Worm (Caenorhabditis elegans) whole organism, early embryonic: ENCODE results near the gene Y55D5A.1.

Experiments
- B0310.2 ChIP-seq: sonication (generic microtip); optimal IDR thresholded peaks from 2 replicates; lab custom pipeline; 2016; ENCODE audit warnings: mild to moderate bottlenecking, missing genetic modification characterization, missing compliant biosample characterization
- F13C5.2 ChIP-seq: sonication (generic microtip); optimal IDR thresholded peaks from 2 replicates; lab custom pipeline; 2017; ENCODE audit warnings: mild to moderate bottlenecking, missing genetic modification characterization, inconsistent platforms, missing compliant biosample characterization
- aly-1 ChIP-seq: sonication (generic microtip); optimal IDR thresholded peaks from 2 replicates; lab custom pipeline; 2016; ENCODE audit warnings: missing genetic modification characterization, missing compliant biosample characterization
- ama-1 ChIP-seq: fragments of 150-350 bp; optimal IDR thresholded peaks from 2 replicates; lab custom pipeline; 2014
- ceh-13 ChIP-seq: fragments of 200-800 bp; sonication (Bioruptor generic); optimal IDR thresholded peaks from 2 replicates; lab custom pipeline; 2018; ENCODE audit warnings: mild to moderate bottlenecking, missing genetic modification characterization, missing compliant biosample characterization
- ceh-36 ChIP-seq: sonication (generic microtip); optimal IDR thresholded peaks from 2 replicates; lab custom pipeline; 2016; ENCODE audit warnings: missing genetic modification characterization, inconsistent platforms, missing compliant biosample characterization
- ets-7 ChIP-seq: sonication (generic microtip); optimal IDR thresholded peaks from 2 replicates; lab custom pipeline; 2016; ENCODE audit warnings: missing genotype, missing genetic modification characterization, missing compliant biosample characterization
- flt-1 ChIP-seq: fragments of 200-800 bp; sonication (Bioruptor generic); IDR thresholded peaks from 2 replicates; pipeline ENCODE4 v1.3.6; 2022; ENCODE audit warnings: missing genetic modification characterization, missing compliant biosample characterization
- hmbx-1 ChIP-seq: sonication (generic microtip); optimal IDR thresholded peaks from 2 replicates; lab custom pipeline; 2016; ENCODE audit warnings: mild to moderate bottlenecking, missing genetic modification characterization, missing compliant biosample characterization
- hmg-4 ChIP-seq: fragments of 200-800 bp; sonication (Bioruptor generic); optimal IDR thresholded peaks from 2 replicates; lab custom pipeline; 2018; ENCODE audit warnings: mild to moderate bottlenecking, missing genetic modification characterization, missing compliant biosample characterization
- hnd-1 ChIP-seq: sonication (generic microtip); optimal IDR thresholded peaks from 2 replicates; lab custom pipeline; 2016; ENCODE audit warnings: missing genetic modification characterization, missing compliant biosample characterization
- pes-1 ChIP-seq: fragments of 200-800 bp; sonication (Bioruptor generic); IDR thresholded peaks from 2 replicates; pipeline ENCODE4 v1.3.6; 2022; ENCODE audit warnings: missing genetic modification reagents, missing genetic modification characterization, missing compliant biosample characterization
- scrt-1 ChIP-seq: fragments of 200-800 bp; sonication (Bioruptor generic); IDR thresholded peaks from 2 replicates; pipeline ENCODE4 v1.3.6; 2022; ENCODE audit warnings: missing genetic modification characterization, missing compliant biosample characterization
- sea-1 ChIP-seq: fragments of 200-800 bp; sonication (Bioruptor generic); conservative IDR thresholded peaks from 2 replicates; pipeline ENCODE4 v1.3.6; 2022; ENCODE audit warnings: missing genetic modification characterization, missing compliant biosample characterization
- tbx-11 ChIP-seq: fragments of 200-800 bp; sonication (Bioruptor generic); IDR thresholded peaks from 2 replicates; pipeline ENCODE4 v1.3.6; 2022; ENCODE audit warnings: missing genetic modification characterization, missing compliant biosample characterization
- tbx-37 ChIP-seq: fragments of 200-800 bp; sonication (Bioruptor generic); conservative IDR thresholded peaks from 2 replicates; pipeline ENCODE4 v1.3.6; 2022; ENCODE audit warnings: missing genetic modification reagents, missing genetic modification characterization, missing compliant biosample characterization
- tra-4 ChIP-seq: sonication (generic microtip); optimal IDR thresholded peaks from 2 replicates; lab custom pipeline; 2017; ENCODE audit warnings: missing genetic modification characterization, missing compliant biosample characterization

Y55D5A.1 gene

ce11 chrIII:3033507-3033906, 51.3 kb downstream of the Y55D5A.1 start:
- TF ChIP-seq hnd-1 (tag; lab: Kevin White, UChicago) (no peak), flt-1 (GFP tag; lab: Robert Waterston, UW) (no peak), sea-1 (GFP tag; lab: Robert Waterston, UW) (no peak), tra-4 (no peak), aly-1 (tag; lab: Kevin White, UChicago) (no peak), pes-1 (GFP tag; lab: Robert Waterston, UW) (no peak), B0310.2 (tag; lab: Kevin White, UChicago) (no peak), scrt-1 (GFP tag; lab: Robert Waterston, UW) (no peak), tbx-37 (no peak), ets-7 (tag; lab: Kevin White, UChicago) (no peak)

- TF ChIP-seq hmg-4 (GFP tag; lab: Kevin White, UChicago) (no peak), flt-1 (GFP tag; lab: Robert Waterston, UW) (no peak), ets-7 (tag; lab: Kevin White, UChicago) (no peak)
These were observed 51.7 kb downstream of the Y55D5A.1 start for ce11 chrIII:3033931-3034330.

DNA sequence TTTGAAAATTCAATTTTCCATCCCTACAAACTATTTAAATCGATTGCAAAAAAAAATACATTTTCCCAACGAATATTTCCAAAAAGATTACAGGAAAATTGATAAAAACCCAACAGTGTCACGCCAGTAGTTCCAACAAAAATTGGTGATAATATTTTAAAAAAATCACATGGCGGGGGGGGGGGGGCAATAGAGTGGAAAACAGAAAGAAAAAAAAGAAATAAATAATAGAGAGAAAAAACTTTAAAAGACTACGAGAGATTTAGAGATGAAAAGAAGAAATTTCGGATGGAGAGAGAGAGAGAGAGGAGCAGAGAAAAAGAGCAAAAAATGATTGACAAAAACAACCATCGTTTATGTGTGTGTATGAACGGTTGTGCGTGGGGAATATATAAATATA, 52.2 kb downstream of the Y55D5A.1 start:
- TF ChIP-seq ama-1 (lab: Kevin White, UChicago), result no peak
- TF ChIP-seq sea-1 (GFP tag; lab: Robert Waterston, UW), result no peak
- TF ChIP-seq tbx-37, result no peak
- no peak for TF ChIP-seq ceh-13 (GFP tag; lab: Kevin White, UChicago)
- no peak for TF ChIP-seq B0310.2 (tag; lab: Kevin White, UChicago)
- TF ChIP-seq flt-1 (GFP tag; lab: Robert Waterston, UW), result no peak
- TF ChIP-seq hmg-4 (GFP tag; lab: Kevin White, UChicago), result no peak
- TF ChIP-seq aly-1 (tag; lab: Kevin White, UChicago), result no peak
- no peak for TF ChIP-seq ceh-36 (tag; lab: Kevin White, UChicago)

ce11 chrIII:3035977-3036376, 53.8 kb downstream of the Y55D5A.1 start:
- TF ChIP-seq tbx-37 (no peak), tbx-11 (no peak), B0310.2 (tag; lab: Kevin White, UChicago) (no peak), hnd-1 (tag; lab: Kevin White, UChicago) (no peak), ama-1 (lab: Kevin White, UChicago) (no peak), aly-1 (tag; lab: Kevin White, UChicago) (no peak), hmg-4 (GFP tag; lab: Kevin White, UChicago) (no peak), hmbx-1 (no peak), ets-7 (tag; lab: Kevin White, UChicago) (no peak), tra-4 (no peak), pes-1 (GFP tag; lab: Robert Waterston, UW) (no peak), ceh-13 (GFP tag; lab: Kevin White, UChicago) (no peak), scrt-1 (GFP tag; lab: Robert Waterston, UW) (no peak), ceh-36 (tag; lab: Kevin White, UChicago) (no peak), F13C5.2 (tag; lab: Kevin White, UChicago) (no peak), flt-1 (GFP tag; lab: Robert Waterston, UW) (no peak), sea-1 (GFP tag; lab: Robert Waterston, UW) (no peak)

ce11 chrIII:3037346-3037745, 55.1 kb downstream of the Y55D5A.1 start:
- TF ChIP-seq B0310.2 (tag; lab: Kevin White, UChicago), result no peak
- no peak for TF ChIP-seq tbx-37
- TF ChIP-seq sea-1 (GFP tag; lab: Robert Waterston, UW), result no peak
- TF ChIP-seq hmbx-1, result no peak
- no peak for TF ChIP-seq aly-1 (tag; lab: Kevin White, UChicago)
- TF ChIP-seq flt-1 (GFP tag; lab: Robert Waterston, UW), result no peak
- no peak for TF ChIP-seq ceh-36 (tag; lab: Kevin White, UChicago)
- TF ChIP-seq ets-7 (tag; lab: Kevin White, UChicago), result no peak
- TF ChIP-seq hmg-4 (GFP tag; lab: Kevin White, UChicago), result no peak
- TF ChIP-seq hnd-1 (tag; lab: Kevin White, UChicago), result no peak
- no peak for TF ChIP-seq scrt-1 (GFP tag; lab: Robert Waterston, UW)
- no peak for TF ChIP-seq tra-4
- TF ChIP-seq ceh-13 (GFP tag; lab: Kevin White, UChicago), result no peak
- no peak for TF ChIP-seq ama-1 (lab: Kevin White, UChicago)
